Worm (Caenorhabditis elegans) whole organism, early embryonic: ENCODE data around the gene uev-2.

Experiments
- ama-1 ChIP-seq: fragments of 150-350 bp; optimal IDR thresholded peaks from 2 replicates; lab custom pipeline; 2014
- ets-7 ChIP-seq: sonication (generic microtip); optimal IDR thresholded peaks from 2 replicates; lab custom pipeline; 2016; ENCODE audit warnings: missing genotype, missing genetic modification characterization, missing compliant biosample characterization
- tbx-37 ChIP-seq: fragments of 200-800 bp; sonication (Bioruptor generic); conservative IDR thresholded peaks from 2 replicates; pipeline ENCODE4 v1.3.6; 2022; ENCODE audit warnings: missing genetic modification reagents, missing genetic modification characterization, missing compliant biosample characterization

DNA sequence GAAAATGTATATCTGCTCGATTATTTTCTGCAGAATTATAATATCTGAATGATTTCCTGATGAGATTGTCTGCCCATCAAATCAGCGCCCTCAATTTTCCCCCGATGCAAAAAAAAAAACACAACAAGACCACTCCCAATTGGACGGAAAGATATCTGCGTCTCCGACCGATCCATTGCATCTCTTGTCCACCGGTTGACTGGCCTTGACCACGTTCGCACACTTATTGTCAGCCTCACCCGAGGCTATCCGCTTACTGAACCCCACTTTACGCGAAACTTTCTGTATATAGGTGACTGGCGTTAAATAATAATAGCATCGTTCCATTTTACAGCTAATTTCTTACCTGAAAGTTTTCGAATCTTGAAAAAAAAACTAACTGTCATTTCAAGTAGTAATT is 11.4 kb downstream of the uev-2 start:
- TF ChIP-seq ama-1 (lab: Kevin White, UChicago), result no peak
- TF ChIP-seq tbx-37, result no peak
- no peak for TF ChIP-seq ets-7 (tag; lab: Kevin White, UChicago)
